Worm (Caenorhabditis elegans) whole organism, early embryonic: ENCODE measurements around the gene ptr-8.

Experiments
- B0310.2 ChIP-seq: sonication (generic microtip); optimal IDR thresholded peaks from 2 replicates; lab custom pipeline; 2016; ENCODE audit warnings: mild to moderate bottlenecking, missing genetic modification characterization, missing compliant biosample characterization
- F13C5.2 ChIP-seq: sonication (generic microtip); optimal IDR thresholded peaks from 2 replicates; lab custom pipeline; 2017; ENCODE audit warnings: mild to moderate bottlenecking, missing genetic modification characterization, inconsistent platforms, missing compliant biosample characterization
- aly-1 ChIP-seq: sonication (generic microtip); optimal IDR thresholded peaks from 2 replicates; lab custom pipeline; 2016; ENCODE audit warnings: missing genetic modification characterization, missing compliant biosample characterization
- ama-1 ChIP-seq: fragments of 150-350 bp; optimal IDR thresholded peaks from 2 replicates; lab custom pipeline; 2014
- ceh-36 ChIP-seq: sonication (generic microtip); optimal IDR thresholded peaks from 2 replicates; lab custom pipeline; 2016; ENCODE audit warnings: missing genetic modification characterization, inconsistent platforms, missing compliant biosample characterization
- flt-1 ChIP-seq: fragments of 200-800 bp; sonication (Bioruptor generic); IDR thresholded peaks from 2 replicates; pipeline ENCODE4 v1.3.6; 2022; ENCODE audit warnings: missing genetic modification characterization, missing compliant biosample characterization
- hmbx-1 ChIP-seq: sonication (generic microtip); optimal IDR thresholded peaks from 2 replicates; lab custom pipeline; 2016; ENCODE audit warnings: mild to moderate bottlenecking, missing genetic modification characterization, missing compliant biosample characterization
- hmg-4 ChIP-seq: fragments of 200-800 bp; sonication (Bioruptor generic); optimal IDR thresholded peaks from 2 replicates; lab custom pipeline; 2018; ENCODE audit warnings: mild to moderate bottlenecking, missing genetic modification characterization, missing compliant biosample characterization
- hnd-1 ChIP-seq: sonication (generic microtip); optimal IDR thresholded peaks from 2 replicates; lab custom pipeline; 2016; ENCODE audit warnings: missing genetic modification characterization, missing compliant biosample characterization
- scrt-1 ChIP-seq: fragments of 200-800 bp; sonication (Bioruptor generic); IDR thresholded peaks from 2 replicates; pipeline ENCODE4 v1.3.6; 2022; ENCODE audit warnings: missing genetic modification characterization, missing compliant biosample characterization
- sea-1 ChIP-seq: fragments of 200-800 bp; sonication (Bioruptor generic); conservative IDR thresholded peaks from 2 replicates; pipeline ENCODE4 v1.3.6; 2022; ENCODE audit warnings: missing genetic modification characterization, missing compliant biosample characterization
- tbx-11 ChIP-seq: fragments of 200-800 bp; sonication (Bioruptor generic); IDR thresholded peaks from 2 replicates; pipeline ENCODE4 v1.3.6; 2022; ENCODE audit warnings: missing genetic modification characterization, missing compliant biosample characterization
- tbx-37 ChIP-seq: fragments of 200-800 bp; sonication (Bioruptor generic); conservative IDR thresholded peaks from 2 replicates; pipeline ENCODE4 v1.3.6; 2022; ENCODE audit warnings: missing genetic modification reagents, missing genetic modification characterization, missing compliant biosample characterization
- tra-4 ChIP-seq: sonication (generic microtip); optimal IDR thresholded peaks from 2 replicates; lab custom pipeline; 2017; ENCODE audit warnings: missing genetic modification characterization, missing compliant biosample characterization

- no peak for TF ChIP-seq tbx-37 (GFP tag; lab: Robert Waterston, UW)
- no peak for TF ChIP-seq F13C5.2 (tag; lab: Kevin White, UChicago)
- no peak for TF ChIP-seq ama-1 (lab: Kevin White, UChicago)
- no peak for TF ChIP-seq hmbx-1 (tag; lab: Kevin White, UChicago)
- TF ChIP-seq hmg-4 (GFP tag; lab: Kevin White, UChicago): no peak
- TF ChIP-seq sea-1 (GFP tag; lab: Robert Waterston, UW): no peak
- TF ChIP-seq tra-4 (tag; lab: Kevin White, UChicago): no peak
- TF ChIP-seq B0310.2 (tag; lab: Kevin White, UChicago): no peak
- no peak for TF ChIP-seq tbx-11 (GFP tag; lab: Robert Waterston, UW)
- no peak for TF ChIP-seq ceh-36 (tag; lab: Kevin White, UChicago)
- no peak for TF ChIP-seq aly-1
- TF ChIP-seq hnd-1 (tag; lab: Kevin White, UChicago): no peak
- no peak for TF ChIP-seq flt-1 (GFP tag; lab: Robert Waterston, UW)
- no peak for TF ChIP-seq scrt-1
Measured at ce11 chrII:10930678-10931650, 41.9 kb downstream of the ptr-8 start.
